Worm (Caenorhabditis elegans) whole organism, early embryonic: Measurements from ENCODE around the gene F20G2.6.

ENCODE experiments used
- B0310.2 ChIP-seq: sonication (generic microtip); optimal IDR thresholded peaks from 2 replicates; lab custom pipeline; 2016; ENCODE audit warnings: mild to moderate bottlenecking, missing genetic modification characterization, missing compliant biosample characterization
- F13C5.2 ChIP-seq: sonication (generic microtip); optimal IDR thresholded peaks from 2 replicates; lab custom pipeline; 2017; ENCODE audit warnings: mild to moderate bottlenecking, missing genetic modification characterization, inconsistent platforms, missing compliant biosample characterization
- aly-1 ChIP-seq: sonication (generic microtip); optimal IDR thresholded peaks from 2 replicates; lab custom pipeline; 2016; ENCODE audit warnings: missing genetic modification characterization, missing compliant biosample characterization
- ama-1 ChIP-seq: fragments of 150-350 bp; optimal IDR thresholded peaks from 2 replicates; lab custom pipeline; 2014
- ets-7 ChIP-seq: sonication (generic microtip); optimal IDR thresholded peaks from 2 replicates; lab custom pipeline; 2016; ENCODE audit warnings: missing genotype, missing genetic modification characterization, missing compliant biosample characterization
- flt-1 ChIP-seq: fragments of 200-800 bp; sonication (Bioruptor generic); IDR thresholded peaks from 2 replicates; pipeline ENCODE4 v1.3.6; 2022; ENCODE audit warnings: missing genetic modification characterization, missing compliant biosample characterization
- hmg-4 ChIP-seq: fragments of 200-800 bp; sonication (Bioruptor generic); optimal IDR thresholded peaks from 2 replicates; lab custom pipeline; 2018; ENCODE audit warnings: mild to moderate bottlenecking, missing genetic modification characterization, missing compliant biosample characterization
- hnd-1 ChIP-seq: sonication (generic microtip); optimal IDR thresholded peaks from 2 replicates; lab custom pipeline; 2016; ENCODE audit warnings: missing genetic modification characterization, missing compliant biosample characterization
- pes-1 ChIP-seq: fragments of 200-800 bp; sonication (Bioruptor generic); IDR thresholded peaks from 2 replicates; pipeline ENCODE4 v1.3.6; 2022; ENCODE audit warnings: missing genetic modification reagents, missing genetic modification characterization, missing compliant biosample characterization
- scrt-1 ChIP-seq: fragments of 200-800 bp; sonication (Bioruptor generic); IDR thresholded peaks from 2 replicates; pipeline ENCODE4 v1.3.6; 2022; ENCODE audit warnings: missing genetic modification characterization, missing compliant biosample characterization
- sea-1 ChIP-seq: fragments of 200-800 bp; sonication (Bioruptor generic); conservative IDR thresholded peaks from 2 replicates; pipeline ENCODE4 v1.3.6; 2022; ENCODE audit warnings: missing genetic modification characterization, missing compliant biosample characterization
- tbx-11 ChIP-seq: fragments of 200-800 bp; sonication (Bioruptor generic); IDR thresholded peaks from 2 replicates; pipeline ENCODE4 v1.3.6; 2022; ENCODE audit warnings: missing genetic modification characterization, missing compliant biosample characterization
- tbx-37 ChIP-seq: fragments of 200-800 bp; sonication (Bioruptor generic); conservative IDR thresholded peaks from 2 replicates; pipeline ENCODE4 v1.3.6; 2022; ENCODE audit warnings: missing genetic modification reagents, missing genetic modification characterization, missing compliant biosample characterization
- tra-4 ChIP-seq: sonication (generic microtip); optimal IDR thresholded peaks from 2 replicates; lab custom pipeline; 2017; ENCODE audit warnings: missing genetic modification characterization, missing compliant biosample characterization

ce11 chrV:13744901-13745300 is 18.0 kb upstream of the F20G2.6 start, which contains the start of gene F35E12.9:
- no peak for TF ChIP-seq sea-1 (GFP tag; lab: Robert Waterston, UW)
- TF ChIP-seq ama-1: no peak
- no peak for TF ChIP-seq pes-1
- no peak for TF ChIP-seq B0310.2 (tag; lab: Kevin White, UChicago)
- TF ChIP-seq hmg-4 (GFP tag; lab: Kevin White, UChicago): no peak
- no peak for TF ChIP-seq aly-1 (tag; lab: Kevin White, UChicago)
- TF ChIP-seq tbx-11 (GFP tag; lab: Robert Waterston, UW): no peak
- TF ChIP-seq flt-1 (GFP tag; lab: Robert Waterston, UW): no peak
- no peak for TF ChIP-seq scrt-1
- TF ChIP-seq tra-4 (tag; lab: Kevin White, UChicago): no peak
- TF ChIP-seq F13C5.2: no peak
- TF ChIP-seq hnd-1 (tag; lab: Kevin White, UChicago): no peak
- TF ChIP-seq tbx-37 (GFP tag; lab: Robert Waterston, UW): no peak
- TF ChIP-seq ets-7 (tag; lab: Kevin White, UChicago): no peak
